Fruit fly (Drosophila melanogaster) whole organism, embryonic: ENCODE data around the gene CG17612.
A peak's percentile ranks its signal among the peaks of the same experiment; 100 is the strongest.

Source experiments
- B-H2 ChIP-seq: fragments of 200-800 bp; sonication (Bioruptor generic); optimal IDR thresholded peaks from 2 replicates; lab custom pipeline; 2018; ENCODE audit warnings: missing biosample characterization, mild to moderate bottlenecking, missing genetic modification characterization
- BEAF-32 ChIP-seq: fragments of 200-800 bp; sonication (Bioruptor generic); optimal IDR thresholded peaks from 3 replicates; lab custom pipeline; 2017; ENCODE audit warnings: missing biosample characterization, missing genetic modification characterization, mild to moderate bottlenecking, moderate library complexity, missing genetic modification reagents
- CG10979 ChIP-seq: fragments of 200-800 bp; sonication (Bioruptor generic); optimal IDR thresholded peaks from 2 replicates; lab custom pipeline; 2018; ENCODE audit warnings: missing biosample characterization, mild to moderate bottlenecking, missing genetic modification characterization, moderate library complexity
- CG13624 ChIP-seq: fragments of 200-800 bp; sonication (Bioruptor generic); optimal IDR thresholded peaks from 2 replicates; lab custom pipeline; 2016; ENCODE audit warnings: missing biosample characterization, missing genetic modification characterization
- CG13775 ChIP-seq: fragments of 200-800 bp; sonication (Bioruptor generic); optimal IDR thresholded peaks from 3 replicates; lab custom pipeline; 2017; ENCODE audit warnings: missing biosample characterization, mild to moderate bottlenecking, missing genetic modification characterization
- CG14710 ChIP-seq: fragments of 200-800 bp; sonication (Bioruptor generic); optimal IDR thresholded peaks from 3 replicates; lab custom pipeline; 2019; ENCODE audit warnings: missing biosample characterization, mild to moderate bottlenecking, missing genetic modification characterization, moderate library complexity
- CG15514 ChIP-seq: fragments of 200-800 bp; sonication (Bioruptor generic); optimal IDR thresholded peaks from 3 replicates; lab custom pipeline; 2017; ENCODE audit warnings: missing biosample characterization, missing genetic modification characterization, mild to moderate bottlenecking, moderate library complexity, missing genetic modification reagents
- CG16813 ChIP-seq: fragments of 200-800 bp; sonication (Bioruptor generic); IDR thresholded peaks from 3 replicates; pipeline ENCODE4 v1.3.6; 2022; ENCODE audit warnings: missing biosample characterization, missing genetic modification characterization; ENCODE audit not compliant: partially characterized antibody
- CG17612 ChIP-seq: fragments of 200-800 bp; sonication (Bioruptor generic); IDR thresholded peaks from 2 replicates; pipeline ENCODE4 v1.3.6; 2022; ENCODE audit warnings: missing biosample characterization, missing genetic modification characterization
- CG18599 ChIP-seq: fragments of 200-800 bp; sonication (Bioruptor generic); optimal IDR thresholded peaks from 3 replicates; lab custom pipeline; 2017; ENCODE audit warnings: missing biosample characterization, missing genetic modification characterization, mild to moderate bottlenecking, moderate library complexity, missing genetic modification reagents
- CG2120 ChIP-seq: fragments of 200-800 bp; sonication (Bioruptor generic); optimal IDR thresholded peaks from 3 replicates; lab custom pipeline; 2016; ENCODE audit warnings: missing biosample characterization, missing genetic modification characterization
- CG2712 ChIP-seq: fragments of 200-800 bp; optimal IDR thresholded peaks from 3 replicates; lab custom pipeline; 2019; ENCODE audit warnings: missing biosample characterization, mild to moderate bottlenecking, missing genetic modification characterization, moderate library complexity
- CG32532 ChIP-seq: fragments of 200-800 bp; sonication (Bioruptor generic); IDR thresholded peaks from 2 replicates; pipeline ENCODE4 v1.3.6; 2022; ENCODE audit warnings: missing biosample characterization, missing genetic modification characterization
- CG3281 ChIP-seq: fragments of 200-800 bp; sonication (Bioruptor generic); optimal IDR thresholded peaks from 3 replicates; lab custom pipeline; 2017; ENCODE audit warnings: missing biosample characterization, mild to moderate bottlenecking, missing genetic modification characterization
- CG34224 ChIP-seq: fragments of 200-800 bp; sonication (Bioruptor generic); IDR thresholded peaks from 3 replicates; pipeline ENCODE4 v1.3.6; 2022; ENCODE audit warnings: missing biosample characterization, missing genetic modification characterization; ENCODE audit not compliant: partially characterized antibody
- CG34422 ChIP-seq: fragments of 200-800 bp; sonication (Bioruptor generic); IDR thresholded peaks from 3 replicates; pipeline ENCODE4 v1.3.6; 2022; ENCODE audit warnings: missing biosample characterization, missing genetic modification characterization
- CG42726 ChIP-seq: fragments of 200-800 bp; sonication (Bioruptor generic); IDR thresholded peaks from 2 replicates; pipeline ENCODE4 v1.3.6; 2022; ENCODE audit warnings: missing biosample characterization, missing genetic modification characterization; ENCODE audit not compliant: partially characterized antibody
- CG5245 ChIP-seq: fragments of 200-800 bp; sonication (Bioruptor generic); optimal IDR thresholded peaks from 3 replicates; lab custom pipeline; 2016; ENCODE audit warnings: missing biosample characterization, missing genetic modification characterization
- CG6175 ChIP-seq: fragments of 200-800 bp; sonication (Bioruptor generic); IDR thresholded peaks from 3 replicates; pipeline ENCODE4 v1.3.6; 2022; ENCODE audit warnings: missing biosample characterization, missing genetic modification characterization
- CG8290 ChIP-seq, 3 experiments: fragments of 200-800 bp; sonication (Bioruptor generic); optimal IDR thresholded peaks; 2 replicates each; lab custom pipeline; 2016 to 2019; ENCODE audit warnings: missing biosample characterization in 3 of 3, missing genetic modification characterization in 3 of 3, mild to moderate bottlenecking in 2 of 3, moderate library complexity in 1 of 3
- D19B ChIP-seq: fragments of 200-800 bp; sonication (Bioruptor generic); optimal IDR thresholded peaks from 2 replicates; lab custom pipeline; 2017; ENCODE audit warnings: missing biosample characterization, mild to moderate bottlenecking, missing genetic modification characterization
- Dp ChIP-seq: fragments of 200-800 bp; sonication (Bioruptor generic); optimal IDR thresholded peaks from 2 replicates; lab custom pipeline; 2018; ENCODE audit warnings: missing biosample characterization, mild to moderate bottlenecking, missing genetic modification characterization, moderate library complexity
- Dref ChIP-seq: fragments of 200-800 bp; sonication (Bioruptor generic); IDR thresholded peaks from 2 replicates; pipeline ENCODE4 v1.3.6; 2022; ENCODE audit warnings: missing biosample characterization, missing genetic modification characterization
- E2f2 ChIP-seq: fragments of 200-800 bp; sonication (Bioruptor generic); IDR thresholded peaks from 2 replicates; pipeline ENCODE4 v1.3.6; 2022; ENCODE audit warnings: missing biosample characterization, missing genetic modification characterization
- HHEX ChIP-seq: fragments of 200-800 bp; sonication (Bioruptor generic); optimal IDR thresholded peaks from 3 replicates; lab custom pipeline; 2017; ENCODE audit warnings: missing biosample characterization, mild to moderate bottlenecking, missing genetic modification characterization, missing genetic modification reagents
- HLH4C ChIP-seq: fragments of 200-800 bp; sonication (Bioruptor generic); IDR thresholded peaks from 3 replicates; pipeline ENCODE4 v1.3.6; 2022; ENCODE audit warnings: missing biosample characterization, missing genetic modification characterization; ENCODE audit not compliant: partially characterized antibody
- Hmr ChIP-seq: fragments of 200-800 bp; sonication (Bioruptor generic); optimal IDR thresholded peaks from 3 replicates; lab custom pipeline; 2017; ENCODE audit warnings: mild to moderate bottlenecking, missing biosample characterization, missing genetic modification reagents, missing genetic modification characterization
- MBD-R2 ChIP-seq: fragments of 200-800 bp; sonication (Bioruptor generic); IDR thresholded peaks from 2 replicates; pipeline ENCODE4 v1.3.6; 2022; ENCODE audit warnings: missing biosample characterization, missing genetic modification characterization
- MESR4 ChIP-seq: fragments of 200-800 bp; sonication (Bioruptor generic); optimal IDR thresholded peaks from 2 replicates; lab custom pipeline; 2018; ENCODE audit warnings: missing biosample characterization, mild to moderate bottlenecking, missing genetic modification characterization, moderate library complexity
- MTF-1 ChIP-seq: fragments of 200-800 bp; sonication (Bioruptor generic); optimal IDR thresholded peaks from 2 replicates; lab custom pipeline; 2018; ENCODE audit warnings: missing biosample characterization, mild to moderate bottlenecking, missing genetic modification characterization, borderline replicate concordance
- Med ChIP-seq: fragments of 200-800 bp; sonication (Bioruptor generic); peaks from one replicate; lab custom pipeline; 2016; ENCODE audit warnings: missing biosample characterization, missing genetic modification characterization, mild to moderate bottlenecking, inconsistent platforms, moderate library complexity
- Myb ChIP-seq: fragments of 200-800 bp; sonication (Bioruptor generic); optimal IDR thresholded peaks from 2 replicates; lab custom pipeline; 2016; ENCODE audit warnings: missing biosample characterization, missing genetic modification characterization
- Nf-YB ChIP-seq: fragments of 200-800 bp; sonication (Bioruptor generic); optimal IDR thresholded peaks from 3 replicates; lab custom pipeline; 2019; ENCODE audit warnings: missing biosample characterization, mild to moderate bottlenecking, missing genetic modification characterization, moderate library complexity
- Opbp ChIP-seq: fragments of 200-800 bp; sonication (Bioruptor generic); IDR thresholded peaks from 3 replicates; pipeline ENCODE4 v1.3.6; 2022; ENCODE audit warnings: missing biosample characterization, missing genetic modification characterization; ENCODE audit not compliant: partially characterized antibody
- Ptx1 ChIP-seq: fragments of 200-800 bp; sonication (Bioruptor generic); IDR thresholded peaks from 2 replicates; pipeline ENCODE4 v1.3.6; 2022; ENCODE audit warnings: missing biosample characterization, missing genetic modification characterization
- Sin3A ChIP-seq: fragments of >200 bp; optimal IDR thresholded peaks from 2 replicates; lab custom pipeline; 2018
- Sry-δ ChIP-seq: fragments of 200-800 bp; sonication (Bioruptor generic); optimal IDR thresholded peaks from 2 replicates; lab custom pipeline; 2016; ENCODE audit warnings: missing biosample characterization, missing genetic modification characterization
- ac ChIP-seq: fragments of 200-800 bp; sonication (Bioruptor generic); optimal IDR thresholded peaks from 3 replicates; lab custom pipeline; 2017; ENCODE audit warnings: missing biosample characterization, mild to moderate bottlenecking, missing genetic modification characterization
- dysf ChIP-seq: fragments of 200-800 bp; sonication (Bioruptor generic); IDR thresholded peaks from 3 replicates; pipeline ENCODE4 v1.3.6; 2022; ENCODE audit warnings: missing biosample characterization, missing genetic modification characterization
- fu2 ChIP-seq: fragments of 200-800 bp; sonication (Bioruptor generic); optimal IDR thresholded peaks from 2 replicates; lab custom pipeline; 2016; ENCODE audit warnings: missing biosample characterization, missing genetic modification characterization
- hb ChIP-seq: fragments of 200-800 bp; sonication (Bioruptor generic); IDR thresholded peaks from 3 replicates; pipeline ENCODE4 v1.3.6; 2022; ENCODE audit warnings: missing biosample characterization, missing genetic modification characterization; ENCODE audit not compliant: partially characterized antibody
- lilli ChIP-seq: fragments of 200-800 bp; sonication (Bioruptor generic); optimal IDR thresholded peaks from 3 replicates; lab custom pipeline; 2016; ENCODE audit warnings: missing biosample characterization, missing genetic modification characterization
- maf-S ChIP-seq: fragments of 200-800 bp; sonication (Bioruptor generic); optimal IDR thresholded peaks from 2 replicates; lab custom pipeline; 2016; ENCODE audit warnings: missing biosample characterization, missing genetic modification characterization
- prd ChIP-seq, 3 experiments: fragments of >200 bp in 2 of 3; fragments of 200-800 bp in 1 of 3; sonication (Bioruptor generic) in 1 of 3; optimal IDR thresholded peaks in 2 of 3; IDR thresholded peaks in 1 of 3; 2 replicates in 2 of 3; 3 replicates in 1 of 3; pipeline versions ENCODE4 v1.3.6 to Lab custom; 2017 to 2022; ENCODE audit warnings: missing biosample characterization in 1 of 3, missing genetic modification characterization in 1 of 3
- sens ChIP-seq: fragments of 200-800 bp; sonication (Bioruptor generic); peaks from one replicate; lab custom pipeline; 2016; ENCODE audit warnings: missing biosample characterization, missing genetic modification characterization
- sob ChIP-seq: fragments of 200-800 bp; sonication (Bioruptor generic); IDR thresholded peaks from 2 replicates; pipeline ENCODE4 v1.3.6; 2022; ENCODE audit warnings: missing biosample characterization, missing genetic modification characterization
- tio ChIP-seq: fragments of 200-800 bp; sonication (Bioruptor generic); optimal IDR thresholded peaks from 2 replicates; lab custom pipeline; 2017; ENCODE audit warnings: missing biosample characterization, missing genetic modification characterization, inconsistent platforms
- trem ChIP-seq: fragments of 200-800 bp; optimal IDR thresholded peaks from 3 replicates; lab custom pipeline; 2019; ENCODE audit warnings: missing biosample characterization, mild to moderate bottlenecking, missing genetic modification characterization, moderate library complexity
- wek ChIP-seq: fragments of 200-800 bp; sonication (Bioruptor generic); optimal IDR thresholded peaks from 3 replicates; lab custom pipeline; 2018; ENCODE audit warnings: missing biosample characterization, mild to moderate bottlenecking, missing genetic modification characterization, moderate library complexity
- zen2 ChIP-seq: fragments of 200-800 bp; sonication (Bioruptor generic); IDR thresholded peaks from 3 replicates; pipeline ENCODE4 v1.3.6; 2022; ENCODE audit warnings: missing biosample characterization, missing genetic modification characterization; ENCODE audit not compliant: partially characterized antibody

The CG17612 gene

dm6 chr2L:4382522-4382921 is at the start of gene CG17612 (continued):
- TF ChIP-seq CG2712 (peak; percentile 10), zen2 (peak; percentile 67; the same call in 2 of the 3 replicates), ac (GFP tag; lab: Kevin White, UChicago) (no peak), MBD-R2 (GFP tag; lab: Robert Waterston, UW) (peak; percentile 92), E2f2 (GFP tag; lab: Robert Waterston, UW) (peak; percentile 24; the same call in 1 of the 2 replicates), Sin3A (lab: Kevin White, UChicago) (peak; percentile 4), CG8290 (GFP tag; optimal IDR thresholded peaks at IDR 0.05; lab: Kevin White, UChicago) (no peak), CG8290 (tag; optimal IDR thresholded peaks at IDR 0.05; lab: Kevin White, UChicago) (no peak), MTF-1 (GFP tag; lab: Kevin White, UChicago) (no peak), B-H2 (no peak), CG3281 (GFP tag; lab: Kevin White, UChicago) (peak; percentile 61), CG6175 (GFP tag; lab: Robert Waterston, UW) (no peak), Opbp (peak; percentile 79; the same call in 2 of the 3 replicates), maf-S (GFP tag; lab: Kevin White, UChicago) (no peak), Dref (GFP tag; lab: Robert Waterston, UW) (peak; percentile 85), hb (GFP tag; lab: Robert Waterston, UW) (peak; percentile 59; the same call in 2 of the 3 replicates), Med (GFP tag; lab: Kevin White, UChicago) (peak; percentile 62), CG34422 (peak; percentile 36; the same call in 1 of the 3 replicates), CG34224 (peak; percentile 84), HHEX (GFP tag; lab: Kevin White, UChicago) (no peak), Dp (GFP tag; lab: Kevin White, UChicago) (peak; percentile 24), sob (no peak), fu2 (GFP tag; lab: Kevin White, UChicago) (no peak), CG15514 (GFP tag; lab: Kevin White, UChicago) (peak; percentile 5), BEAF-32 (GFP tag; lab: Kevin White, UChicago) (peak; percentile 47), trem (tag; lab: Kevin White, UChicago) (peak; percentile 38), HLH4C (GFP tag; lab: Robert Waterston, UW) (peak; percentile 89), CG10979 (no peak), CG16813 (GFP tag; lab: Robert Waterston, UW) (peak; percentile 65; the same call in 2 of the 3 replicates), MESR4 (GFP tag; lab: Kevin White, UChicago) (peak; percentile 33), CG14710 (peak; percentile 33), Myb (GFP tag; lab: Kevin White, UChicago) (peak; percentile 97), Sry-δ (GFP tag; lab: Kevin White, UChicago) (peak; percentile 42), wek (GFP tag; lab: Kevin White, UChicago) (peak; percentile 12)

dm6 chr2L:4422154-4422553 is 39.6 kb upstream of the CG17612 start:
- TF ChIP-seq CG2120, result peak; percentile 34
- no peak for TF ChIP-seq prd (optimal IDR thresholded peaks at IDR 0.05; lab: Kevin White, UChicago)
- peak; percentile 28; the same call in 1 of the 3 replicates for TF ChIP-seq prd (GFP tag; IDR thresholded peaks at IDR 0.05; lab: Robert Waterston, UW)
- peak; percentile 3 for TF ChIP-seq sens (GFP tag; lab: Kevin White, UChicago)
- no peak for TF ChIP-seq CG13775
- 0 out of 3 replicates have a peak, but pooled peaks have one; percentile 16 for TF ChIP-seq dysf
- TF ChIP-seq CG2712, result no peak
- TF ChIP-seq CG18599 (GFP tag; lab: Kevin White, UChicago), result peak; percentile 49
- peak; percentile 18; the same call in 1 of the 2 replicates for TF ChIP-seq CG32532
- TF ChIP-seq CG17612, result 0 out of 2 replicates have a peak, but pooled peaks have one; percentile 35
- TF ChIP-seq CG13624, result no peak
- TF ChIP-seq CG5245 (GFP tag; lab: Kevin White, UChicago), result no peak
- peak; percentile 66 for TF ChIP-seq D19B (GFP tag; lab: Kevin White, UChicago)
- no peak for TF ChIP-seq Nf-YB (GFP tag; lab: Kevin White, UChicago)
- TF ChIP-seq lilli (GFP tag; lab: Kevin White, UChicago), result peak; percentile 5
- TF ChIP-seq CG42726 (GFP tag; lab: Robert Waterston, UW), result no peak
- peak; percentile 31 for TF ChIP-seq Hmr (GFP tag; lab: Kevin White, UChicago)
- TF ChIP-seq Ptx1 (GFP tag; lab: Robert Waterston, UW), result peak; percentile 33; the same call in 1 of the 2 replicates
- TF ChIP-seq tio (GFP tag; lab: Kevin White, UChicago), result no peak
